Fruit fly (Drosophila melanogaster): ENCODE measurements around the gene CG18764.

CG18764 gene

dm6 chr3R:11655873-11656374 lies 29.2 kb downstream of the CG18764 start, which contains the start of gene CG42327 (continued):
- TF ChIP-seq pfk (GFP tag; optimal IDR thresholded peaks at IDR 0.05) (no peak), Hr78 (GFP tag; optimal IDR thresholded peaks at IDR 0.05) (peak in 1 of 2 experiments; percentile 83), Dek (tag; optimal IDR thresholded peaks at IDR 0.05) (peak; percentile 89), Ravus (GFP tag; IDR thresholded peaks at IDR 0.05) (peak; percentile 66), CG10431 (GFP tag; optimal IDR thresholded peaks at IDR 0.05) (peak; percentile 81), CG15479 (GFP tag; optimal IDR thresholded peaks at IDR 0.05) (peak; percentile 63), gcm2 (GFP tag; optimal IDR thresholded peaks at IDR 0.05) (peak; percentile 85), Mrtf (GFP tag; IDR thresholded peaks at IDR 0.05) (peak; percentile 86), Mad (GFP tag; optimal IDR thresholded peaks at IDR 0.05) (peak; percentile 89), en (GFP tag; optimal IDR thresholded peaks at IDR 0.05) (peak; percentile 66), stc (GFP tag; IDR thresholded peaks at IDR 0.05) (peak; percentile 98), CG7357 (GFP tag; IDR thresholded peaks at IDR 0.05) (peak; percentile 77; the same call in 2 of the 3 replicates), Neu2 (GFP tag; optimal IDR thresholded peaks at IDR 0.05; ENCODE audit: borderline replicate concordance) (no peak), CG11560 (tag; IDR thresholded peaks at IDR 0.05) (peak; percentile 68), CG16815 (GFP tag; optimal IDR thresholded peaks at IDR 0.05) (peak; percentile 89), NfI (GFP tag; optimal IDR thresholded peaks at IDR 0.05) (peak; percentile 92), chn (GFP tag; optimal IDR thresholded peaks at IDR 0.05) (peak; percentile 92), CG13424 (tag; optimal IDR thresholded peaks at IDR 0.05) (peak; percentile 94), abd-A (tag; optimal IDR thresholded peaks at IDR 0.05) (peak; percentile 58), CG12391 (tag; optimal IDR thresholded peaks at IDR 0.05) (peak; percentile 98), CG7556 (GFP tag; optimal IDR thresholded peaks at IDR 0.05) (peak; percentile 95), gsb-n (tag; optimal IDR thresholded peaks at IDR 0.05) (peak; percentile 97), Aef1 (GFP tag; IDR thresholded peaks at IDR 0.05) (peak; percentile 84), kni (GFP tag; optimal IDR thresholded peaks at IDR 0.05) (no peak), pan (optimal IDR thresholded peaks at IDR 0.05) (no peak), pan (GFP tag; optimal IDR thresholded peaks at IDR 0.05 in 1 of 2, IDR thresholded peaks at IDR 0.05 in 1 of 2) (peak in 1 of 2 experiments; percentile 98), croc (GFP tag; conservative IDR thresholded peaks at IDR 0.05) (peak; percentile 88), CG6254 (GFP tag; optimal IDR thresholded peaks at IDR 0.05) (peak; percentile 95), CG18476 (GFP tag; optimal IDR thresholded peaks at IDR 0.05) (peak; percentile 86), dm (GFP tag; optimal IDR thresholded peaks at IDR 0.05) (peak; percentile 65), CG30431 (GFP tag; optimal IDR thresholded peaks at IDR 0.05) (peak; percentile 95), CG10654 (GFP tag; optimal IDR thresholded peaks at IDR 0.05) (peak; percentile 90), CG4424 (GFP tag; optimal IDR thresholded peaks at IDR 0.05) (peak; percentile 95), emc (GFP tag; optimal IDR thresholded peaks at IDR 0.05) (no peak), zfh2 (GFP tag; optimal IDR thresholded peaks at IDR 0.05) (peak; percentile 20), Poxn (GFP tag; IDR thresholded peaks at IDR 0.05) (0 out of 2 replicates have a peak, but pooled peaks have one; percentile 29), CG30403 (GFP tag; optimal IDR thresholded peaks at IDR 0.05) (peak; percentile 94), phol (tag; optimal IDR thresholded peaks at IDR 0.05) (peak; percentile 94), sr (GFP tag; IDR thresholded peaks at IDR 0.05) (peak; percentile 84; the same call in 2 of the 3 replicates), sc (optimal IDR thresholded peaks at IDR 0.05) (no peak), sc (GFP tag; optimal IDR thresholded peaks at IDR 0.05) (peak; percentile 95), Med (GFP tag) (peak; percentile 96), CG12659 (GFP tag; optimal IDR thresholded peaks at IDR 0.05) (peak; percentile 95), Ptx1 (GFP tag; IDR thresholded peaks at IDR 0.05) (peak; percentile 96), so (GFP tag; IDR thresholded peaks at IDR 0.05) (peak; percentile 95), crc (GFP tag; optimal IDR thresholded peaks at IDR 0.05) (peak; percentile 57), MESR4 (GFP tag; optimal IDR thresholded peaks at IDR 0.05) (peak; percentile 37), dmrt11E (tag; optimal IDR thresholded peaks at IDR 0.05) (peak; percentile 92), CG9437 (GFP tag; optimal IDR thresholded peaks at IDR 0.05) (peak; percentile 89), tup (GFP tag; optimal IDR thresholded peaks at IDR 0.05) (peak; percentile 83)
